Fruit fly (Drosophila melanogaster) whole organism, prepupa: ENCODE measurements around the gene Mocs1.

ENCODE experiments used
- CG10631 ChIP-seq: fragments of 200-800 bp; sonication (Bioruptor generic); optimal IDR thresholded peaks from 2 replicates; lab custom pipeline; 2016; ENCODE audit warnings: missing biosample characterization, missing genetic modification characterization
- CG10669 ChIP-seq: fragments of 200-800 bp; sonication (Bioruptor generic); optimal IDR thresholded peaks from 3 replicates; lab custom pipeline; 2018; ENCODE audit warnings: missing biosample characterization, mild to moderate bottlenecking, missing genetic modification characterization, moderate library complexity
- CG11762 ChIP-seq: fragments of 200-800 bp; sonication (Bioruptor generic); optimal IDR thresholded peaks from 3 replicates; lab custom pipeline; 2016; ENCODE audit warnings: missing biosample characterization, missing genetic modification characterization; ENCODE audit not compliant: insufficient read depth
- CG15336 ChIP-seq: fragments of 200-800 bp; sonication (Bioruptor generic); IDR thresholded peaks from 2 replicates; pipeline ENCODE4 v1.3.6; 2022; ENCODE audit warnings: missing biosample characterization, missing genetic modification characterization
- CG1621 ChIP-seq: fragments of 200-800 bp; sonication (Bioruptor generic); optimal IDR thresholded peaks from 3 replicates; lab custom pipeline; 2018; ENCODE audit warnings: missing biosample characterization, mild to moderate bottlenecking, missing genetic modification characterization
- CG3032 ChIP-seq: fragments of 200-800 bp; optimal IDR thresholded peaks from 2 replicates; lab custom pipeline; 2019; ENCODE audit warnings: missing biosample characterization, mild to moderate bottlenecking, missing genetic modification characterization, moderate library complexity
- CG32006 ChIP-seq: fragments of 200-800 bp; sonication (Bioruptor generic); optimal IDR thresholded peaks from 3 replicates; lab custom pipeline; 2017; ENCODE audit warnings: missing biosample characterization, mild to moderate bottlenecking, missing genetic modification characterization
- CG34406 ChIP-seq: fragments of 200-800 bp; sonication (Bioruptor generic); optimal IDR thresholded peaks from 3 replicates; lab custom pipeline; 2016; ENCODE audit warnings: missing biosample characterization, missing genetic modification characterization
- CG3919 ChIP-seq: fragments of 200-800 bp; sonication (Bioruptor generic); optimal IDR thresholded peaks from 3 replicates; lab custom pipeline; 2016; ENCODE audit warnings: missing biosample characterization, missing genetic modification characterization
- CG4318 ChIP-seq: fragments of 200-800 bp; sonication (Bioruptor generic); optimal IDR thresholded peaks from 3 replicates; lab custom pipeline; 2017; ENCODE audit warnings: missing biosample characterization, mild to moderate bottlenecking, missing genetic modification characterization
- CG6163 ChIP-seq: fragments of 200-800 bp; sonication (Bioruptor generic); IDR thresholded peaks from 3 replicates; pipeline ENCODE4 v1.3.6; 2022; ENCODE audit warnings: missing biosample characterization, missing genetic modification characterization
- CG6276 ChIP-seq: fragments of 200-800 bp; sonication (Bioruptor generic); optimal IDR thresholded peaks from 2 replicates; lab custom pipeline; 2017; ENCODE audit warnings: missing biosample characterization, mild to moderate bottlenecking, missing genetic modification characterization
- CG6792 ChIP-seq: fragments of 200-800 bp; sonication (Bioruptor generic); optimal IDR thresholded peaks from 3 replicates; lab custom pipeline; 2016; ENCODE audit warnings: missing biosample characterization, missing genetic modification characterization
- CG6808 ChIP-seq: fragments of 200-800 bp; sonication (Bioruptor generic); optimal IDR thresholded peaks from 3 replicates; lab custom pipeline; 2017; ENCODE audit warnings: missing biosample characterization, missing genetic modification characterization, mild to moderate bottlenecking, moderate library complexity, missing genetic modification reagents
- CG8119 ChIP-seq: fragments of 200-800 bp; sonication (Bioruptor generic); IDR thresholded peaks from 3 replicates; pipeline ENCODE4 v1.3.6; 2022; ENCODE audit warnings: missing biosample characterization, missing genetic modification characterization
- CG8319 ChIP-seq: fragments of 200-800 bp; sonication (Bioruptor generic); optimal IDR thresholded peaks from 3 replicates; lab custom pipeline; 2016; ENCODE audit warnings: missing biosample characterization, missing genetic modification characterization
- CG8632 ChIP-seq: fragments of 200-800 bp; sonication (Bioruptor generic); optimal IDR thresholded peaks from 3 replicates; lab custom pipeline; 2016; ENCODE audit warnings: missing biosample characterization, missing genetic modification characterization
- CG9139 ChIP-seq: fragments of 200-800 bp; sonication (Bioruptor generic); optimal IDR thresholded peaks from 3 replicates; lab custom pipeline; 2017; ENCODE audit warnings: missing biosample characterization, mild to moderate bottlenecking, missing genetic modification characterization
- Eip75B ChIP-seq: fragments of 200-800 bp; sonication (Bioruptor generic); optimal IDR thresholded peaks from 3 replicates; lab custom pipeline; 2016; ENCODE audit warnings: missing biosample characterization, missing genetic modification characterization
- Eip78C ChIP-seq: fragments of 200-800 bp; sonication (Bioruptor generic); peaks from one replicate; lab custom pipeline; 2016; ENCODE audit warnings: missing biosample characterization, missing genetic modification characterization
- Eip93F ChIP-seq: fragments of 200-800 bp; sonication (Bioruptor generic); optimal IDR thresholded peaks from 2 replicates; lab custom pipeline; 2016; ENCODE audit warnings: missing biosample characterization, mild to moderate bottlenecking, missing genetic modification characterization
- Ets96B ChIP-seq: fragments of 200-800 bp; optimal IDR thresholded peaks from 2 replicates; lab custom pipeline; 2019; ENCODE audit warnings: missing biosample characterization, mild to moderate bottlenecking, missing genetic modification characterization, moderate library complexity
- Gug ChIP-seq: fragments of 200-800 bp; sonication (Bioruptor generic); IDR thresholded peaks from 2 replicates; pipeline ENCODE4 v1.3.6; 2022; ENCODE audit warnings: missing biosample characterization, missing genetic modification characterization
- Hr38 ChIP-seq: sonication (Bioruptor generic); optimal IDR thresholded peaks from 2 replicates; lab custom pipeline; 2016; ENCODE audit warnings: missing biosample characterization, missing genetic modification characterization
- Hr39 ChIP-seq: fragments of 200-800 bp; sonication (Bioruptor generic); optimal IDR thresholded peaks from 2 replicates; lab custom pipeline; 2016; ENCODE audit warnings: missing biosample characterization, missing genetic modification characterization
- Hr4 ChIP-seq: fragments of 200-800 bp; sonication (Bioruptor generic); optimal IDR thresholded peaks from 3 replicates; lab custom pipeline; 2016; ENCODE audit warnings: missing biosample characterization, missing genetic modification characterization
- Lpt ChIP-seq: fragments of 200-800 bp; sonication (Bioruptor generic); optimal IDR thresholded peaks from 3 replicates; lab custom pipeline; 2016; ENCODE audit warnings: missing biosample characterization, missing genetic modification characterization
- OdsH ChIP-seq: fragments of 200-800 bp; sonication (Bioruptor generic); optimal IDR thresholded peaks from 3 replicates; lab custom pipeline; 2016; ENCODE audit warnings: missing biosample characterization, missing genetic modification characterization
- achi ChIP-seq: fragments of 200-800 bp; sonication (Bioruptor generic); optimal IDR thresholded peaks from 3 replicates; lab custom pipeline; 2016; ENCODE audit warnings: missing biosample characterization, missing genetic modification characterization
- acj6 ChIP-seq: fragments of 200-800 bp; sonication (Bioruptor generic); optimal IDR thresholded peaks from 3 replicates; lab custom pipeline; 2016; ENCODE audit warnings: missing biosample characterization, missing genetic modification characterization
- cyc ChIP-seq: fragments of 200-800 bp; sonication (Bioruptor generic); optimal IDR thresholded peaks from 3 replicates; lab custom pipeline; 2016; ENCODE audit warnings: missing biosample characterization, missing genetic modification characterization
- dac ChIP-seq: fragments of 200-800 bp; sonication (Bioruptor generic); optimal IDR thresholded peaks from 2 replicates; lab custom pipeline; 2017; ENCODE audit warnings: missing biosample characterization, mild to moderate bottlenecking, missing genetic modification characterization
- dsx ChIP-seq: fragments of 200-800 bp; optimal IDR thresholded peaks from 3 replicates; lab custom pipeline; 2019; ENCODE audit warnings: missing biosample characterization, mild to moderate bottlenecking, missing genetic modification characterization, moderate library complexity; ENCODE audit not compliant: poor library complexity, severe bottlenecking
- eg ChIP-seq: fragments of 200-800 bp; sonication (Bioruptor generic); IDR thresholded peaks from 3 replicates; pipeline ENCODE4 v1.3.6; 2022; ENCODE audit warnings: missing biosample characterization, missing genetic modification characterization
- net ChIP-seq: fragments of 200-800 bp; sonication (Bioruptor generic); optimal IDR thresholded peaks from 3 replicates; lab custom pipeline; 2016; ENCODE audit warnings: missing biosample characterization, missing genetic modification characterization
- pdm3 ChIP-seq: fragments of 200-800 bp; sonication (Bioruptor generic); optimal IDR thresholded peaks from 3 replicates; lab custom pipeline; 2016; ENCODE audit warnings: missing biosample characterization, missing genetic modification characterization
- salr ChIP-seq, 2 experiments: fragments of 200-800 bp; sonication (Bioruptor generic); optimal IDR thresholded peaks; 3 replicates each; lab custom pipeline; 2016 to 2018; ENCODE audit warnings: missing biosample characterization in 2 of 2, missing genetic modification characterization in 2 of 2, mild to moderate bottlenecking in 1 of 2
- spab ChIP-seq: fragments of 200-800 bp; sonication (Bioruptor generic); optimal IDR thresholded peaks from 2 replicates; lab custom pipeline; 2017; ENCODE audit warnings: missing biosample characterization, mild to moderate bottlenecking, missing genetic modification characterization, missing genetic modification reagents
- ss ChIP-seq, 2 experiments: fragments of 200-800 bp; sonication (Bioruptor generic); optimal IDR thresholded peaks; 2 replicates in 1 of 2; 3 replicates in 1 of 2; lab custom pipeline; 2017 to 2018; ENCODE audit warnings: mild to moderate bottlenecking in 2 of 2, missing biosample characterization in 2 of 2, missing genetic modification characterization in 2 of 2, moderate library complexity in 1 of 2
- svp ChIP-seq: fragments of 200-800 bp; sonication (Bioruptor generic); peaks from one replicate; lab custom pipeline; 2016; ENCODE audit warnings: missing biosample characterization, missing genetic modification characterization
- topi ChIP-seq: fragments of 200-800 bp; sonication (Bioruptor generic); optimal IDR thresholded peaks from 3 replicates; lab custom pipeline; 2016; ENCODE audit warnings: missing biosample characterization, missing genetic modification characterization

Gene Mocs1

dm6 chr3L:11027279-11027678 is 43.0 kb upstream of the Mocs1 start, which contains the start of gene CG32081:
TSS of gene CG32081 (plus strand) at chr3L:11027579.
- TF ChIP-seq cyc (GFP tag; lab: Kevin White, UChicago) (no peak), CG3032 (tag; lab: Kevin White, UChicago) (no peak), CG34406 (GFP tag; lab: Kevin White, UChicago) (no peak), CG32006 (no peak)

- no peak for TF ChIP-seq CG11762 (GFP tag; lab: Kevin White, UChicago)
- TF ChIP-seq CG6808 (GFP tag; lab: Kevin White, UChicago) = peak; percentile 29
- TF ChIP-seq pdm3 = no peak
- TF ChIP-seq spab (GFP tag; lab: Kevin White, UChicago) = peak; percentile 14
- TF ChIP-seq CG8119 (GFP tag; lab: Robert Waterston, UW) = peak; percentile 77
- TF ChIP-seq acj6 (GFP tag; lab: Kevin White, UChicago) = peak; percentile 10
- peak; percentile 67 for TF ChIP-seq eg
- peak; percentile 62 for TF ChIP-seq Ets96B (tag; lab: Kevin White, UChicago)
- TF ChIP-seq dac = peak; percentile 21
- peak; percentile 44 for TF ChIP-seq achi (GFP tag; lab: Kevin White, UChicago)
- TF ChIP-seq Hr39 (GFP tag; lab: Kevin White, UChicago) = no peak
- TF ChIP-seq CG6163 (GFP tag; lab: Robert Waterston, UW) = peak; percentile 59; the same call in 1 of the 3 replicates
- peak; percentile 65 for TF ChIP-seq svp (GFP tag; lab: Kevin White, UChicago)
- TF ChIP-seq CG10631 = peak; percentile 54
- peak; percentile 13 for TF ChIP-seq CG6792 (GFP tag; lab: Kevin White, UChicago)
- TF ChIP-seq CG15336 (GFP tag; lab: Robert Waterston, UW) = peak; percentile 79
- peak; percentile 51 for TF ChIP-seq CG3032 (tag; lab: Kevin White, UChicago)
- TF ChIP-seq Gug (GFP tag; lab: Robert Waterston, UW) = peak; percentile 29; the same call in 1 of the 2 replicates
- no peak for TF ChIP-seq net (GFP tag; lab: Kevin White, UChicago)
- peak; percentile 74 for TF ChIP-seq CG32006
- TF ChIP-seq salr (GFP tag; optimal IDR thresholded peaks at IDR 0.05; lab: Kevin White, UChicago) = peak in 1 of 2 experiments; percentile 39
- TF ChIP-seq CG10669 (GFP tag; lab: Kevin White, UChicago) = peak; percentile 43
- TF ChIP-seq CG4318 (GFP tag; lab: Kevin White, UChicago) = peak; percentile 30
- peak; percentile 20 to 35 for TF ChIP-seq ss (GFP tag; optimal IDR thresholded peaks at IDR 0.05; lab: Kevin White, UChicago)
- peak; percentile 79 for TF ChIP-seq Eip78C (GFP tag; lab: Kevin White, UChicago)
- peak; percentile 49 for TF ChIP-seq dsx (GFP tag; lab: Kevin White, UChicago)
- TF ChIP-seq CG8632 = peak; percentile 45
- TF ChIP-seq topi = no peak
- TF ChIP-seq CG9139 (GFP tag; lab: Kevin White, UChicago) = peak; percentile 18
- TF ChIP-seq CG3919 (GFP tag; lab: Kevin White, UChicago) = peak; percentile 47
- TF ChIP-seq CG6276 = peak; percentile 59
- no peak for TF ChIP-seq Eip93F (GFP tag; lab: Kevin White, UChicago)
- no peak for TF ChIP-seq Hr38 (GFP tag; lab: Kevin White, UChicago)
- TF ChIP-seq Lpt (GFP tag; lab: Kevin White, UChicago) = peak; percentile 25
- TF ChIP-seq OdsH (GFP tag; lab: Kevin White, UChicago) = peak; percentile 35
- no peak for TF ChIP-seq CG8319 (GFP tag; lab: Kevin White, UChicago)
- TF ChIP-seq CG34406 (GFP tag; lab: Kevin White, UChicago) = peak; percentile 46
- no peak for TF ChIP-seq Eip75B
- peak; percentile 48 for TF ChIP-seq Hr4 (GFP tag; lab: Kevin White, UChicago)
- peak; percentile 6 for TF ChIP-seq CG1621 (tag; lab: Kevin White, UChicago)
Measured at dm6 chr3L:11031784-11032183, 38.5 kb upstream of the Mocs1 start.
